Worm (Caenorhabditis elegans) whole organism, midembryonic: ENCODE results near the gene dhs-19.

ENCODE experiments used
- cog-1 ChIP-seq: sonication (generic microtip); optimal IDR thresholded peaks from 2 replicates; lab custom pipeline; 2016; ENCODE audit warnings: missing genetic modification characterization, missing compliant biosample characterization
- flt-1 ChIP-seq: fragments of 200-800 bp; sonication (Bioruptor generic); IDR thresholded peaks from 2 replicates; pipeline ENCODE4 v1.3.6; 2022; ENCODE audit warnings: missing genetic modification characterization, missing compliant biosample characterization
- ztf-23 ChIP-seq: fragments of 200-800 bp; sonication (Bioruptor generic); IDR thresholded peaks from 2 replicates; pipeline ENCODE4 v1.3.6; 2022; ENCODE audit warnings: missing genetic modification reagents, missing genetic modification characterization, missing compliant biosample characterization

- TF ChIP-seq cog-1 (tag; lab: Kevin White, UChicago) (no peak), ztf-23 (GFP tag; lab: Robert Waterston, UW) (no peak), flt-1 (no peak)
Measured at ce11 chrV:11474399-11474798, 15.9 kb downstream of the dhs-19 start, which contains the start of gene nas-22.
